Worm (Caenorhabditis elegans): Measurements from ENCODE around the gene C36E6.2.

- TF ChIP-seq hlh-4 (tag; optimal IDR thresholded peaks at IDR 0.05) (no peak), unc-86 (tag; optimal IDR thresholded peaks at IDR 0.05) (no peak), lin-39 (tag; optimal IDR thresholded peaks at IDR 0.05) (no peak), ceh-88 (GFP tag; IDR thresholded peaks at IDR 0.05) (no peak), unc-30 (tag; optimal IDR thresholded peaks at IDR 0.05) (no peak), snpc-4 (tag; optimal IDR thresholded peaks at IDR 0.05) (no peak)
These were observed 23.2 kb downstream of the C36E6.2 start, which contains the start of gene tps-1 for ce11 chrX:17474521-17475170.

Data from whole organism, L1 larva.